Worm (Caenorhabditis elegans) whole organism, L3 larva: ENCODE measurements around the gene K06A4.7.

Experiments used
- nhr-12 ChIP-seq: fragments of 150-350 bp; optimal IDR thresholded peaks from 2 replicates; lab custom pipeline; 2014; ENCODE audit warnings: missing biosample characterization, missing genetic modification characterization
- nhr-77 ChIP-seq: fragments of 150-350 bp; optimal IDR thresholded peaks from 2 replicates; lab custom pipeline; 2014; ENCODE audit warnings: missing biosample characterization, missing genetic modification characterization
- unc-62 ChIP-seq: fragments of 150-350 bp; sonication (generic microtip); optimal IDR thresholded peaks from 4 replicates; lab custom pipeline; 2014; ENCODE audit warnings: missing biosample characterization, missing genetic modification reagents, missing genetic modification characterization

ce11 chrV:9491440-9492160 is at the start of gene K06A4.7:
- TF ChIP-seq nhr-77 (tag; lab: Kevin White, UChicago) = no peak
- TF ChIP-seq nhr-12 = no peak
- no peak for TF ChIP-seq unc-62 (GFP tag; lab: Kevin White, UChicago)
